Worm (Caenorhabditis elegans) whole organism, early embryonic: ENCODE measurements around the gene chpf-2.

Experiments used
- F13C5.2 ChIP-seq: sonication (generic microtip); optimal IDR thresholded peaks from 2 replicates; lab custom pipeline; 2017; ENCODE audit warnings: mild to moderate bottlenecking, missing genetic modification characterization, inconsistent platforms, missing compliant biosample characterization
- ama-1 ChIP-seq: fragments of 150-350 bp; optimal IDR thresholded peaks from 2 replicates; lab custom pipeline; 2014
- scrt-1 ChIP-seq: fragments of 200-800 bp; sonication (Bioruptor generic); IDR thresholded peaks from 2 replicates; pipeline ENCODE4 v1.3.6; 2022; ENCODE audit warnings: missing genetic modification characterization, missing compliant biosample characterization
- sea-1 ChIP-seq: fragments of 200-800 bp; sonication (Bioruptor generic); conservative IDR thresholded peaks from 2 replicates; pipeline ENCODE4 v1.3.6; 2022; ENCODE audit warnings: missing genetic modification characterization, missing compliant biosample characterization
- tbx-37 ChIP-seq: fragments of 200-800 bp; sonication (Bioruptor generic); conservative IDR thresholded peaks from 2 replicates; pipeline ENCODE4 v1.3.6; 2022; ENCODE audit warnings: missing genetic modification reagents, missing genetic modification characterization, missing compliant biosample characterization
- tra-4 ChIP-seq: sonication (generic microtip); optimal IDR thresholded peaks from 2 replicates; lab custom pipeline; 2017; ENCODE audit warnings: missing genetic modification characterization, missing compliant biosample characterization

DNA sequence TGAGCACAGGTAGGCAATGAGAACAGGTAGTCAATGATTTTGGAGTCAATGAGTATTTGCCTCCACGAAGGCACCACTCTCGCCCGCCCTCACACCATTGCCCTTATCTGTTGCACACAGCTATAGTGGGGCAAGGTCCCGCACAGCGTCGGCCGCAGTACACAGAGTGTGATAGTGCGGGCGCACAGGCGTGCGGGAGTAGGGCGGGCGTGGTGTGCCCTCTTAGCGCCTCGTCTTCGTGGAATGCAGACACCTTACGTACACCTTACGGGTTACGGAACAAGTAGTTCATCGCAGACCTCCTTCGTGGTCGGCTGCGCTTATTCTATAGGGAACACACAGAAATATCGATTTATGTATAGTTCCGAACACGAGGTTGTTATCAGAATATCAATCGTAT is 21.3 kb downstream of the chpf-2 start:
- TF ChIP-seq scrt-1 (GFP tag; lab: Robert Waterston, UW) (no peak), ama-1 (lab: Kevin White, UChicago) (no peak), tra-4 (tag; lab: Kevin White, UChicago) (no peak), tbx-37 (no peak), sea-1 (GFP tag; lab: Robert Waterston, UW) (no peak), F13C5.2 (tag; lab: Kevin White, UChicago) (no peak)
